Fruit fly (Drosophila melanogaster) whole organism, pupa: ENCODE data around the gene amd.

Experiments
- CG10348 ChIP-seq: fragments of 200-800 bp; sonication (Bioruptor generic); IDR thresholded peaks from 2 replicates; pipeline ENCODE4 v1.3.6; 2022; ENCODE audit warnings: missing biosample characterization, missing genetic modification characterization
- CG15710 ChIP-seq: fragments of 200-800 bp; sonication (Bioruptor generic); optimal IDR thresholded peaks from 2 replicates; lab custom pipeline; 2018; ENCODE audit warnings: missing biosample characterization, mild to moderate bottlenecking, missing genetic modification characterization, moderate library complexity
- fd96Ca ChIP-seq: fragments of 200-800 bp; sonication (Bioruptor generic); IDR thresholded peaks from 3 replicates; pipeline ENCODE4 v1.3.6; 2022; ENCODE audit warnings: missing biosample characterization, missing genetic modification characterization

DNA sequence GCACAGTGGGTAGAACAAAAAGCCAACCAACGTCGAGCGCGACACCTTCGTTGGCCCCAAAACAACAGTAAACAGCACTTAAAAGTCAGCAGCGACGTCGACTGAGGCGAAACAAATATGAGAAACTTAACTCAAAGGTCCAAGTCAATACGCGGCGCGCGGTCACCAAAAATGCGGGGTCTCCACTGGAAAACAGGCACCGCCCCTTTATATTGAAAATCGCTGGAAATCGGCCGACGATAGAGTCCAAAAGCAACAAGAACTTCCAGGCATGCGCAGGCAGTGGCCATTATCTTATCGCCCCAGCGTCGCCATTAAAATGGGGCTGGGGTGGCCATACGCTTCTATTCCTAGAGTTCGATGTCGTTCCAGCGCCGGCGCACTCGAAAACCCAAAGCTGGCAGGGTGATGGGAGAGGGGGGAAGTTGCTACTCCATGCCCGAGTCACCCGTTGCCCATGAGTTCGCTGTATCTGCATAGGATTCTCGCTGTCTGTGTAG lies 1.5 kb upstream of the amd start, which contains the start of gene Lim3:
- no peak for TF ChIP-seq CG15710
- no peak for TF ChIP-seq fd96Ca (GFP tag; lab: Robert Waterston, UW)
- no peak for TF ChIP-seq CG10348 (GFP tag; lab: Robert Waterston, UW)
